Worm (Caenorhabditis elegans): Measurements from ENCODE around the gene F44E5.1.

F44E5.1 gene

DNA sequence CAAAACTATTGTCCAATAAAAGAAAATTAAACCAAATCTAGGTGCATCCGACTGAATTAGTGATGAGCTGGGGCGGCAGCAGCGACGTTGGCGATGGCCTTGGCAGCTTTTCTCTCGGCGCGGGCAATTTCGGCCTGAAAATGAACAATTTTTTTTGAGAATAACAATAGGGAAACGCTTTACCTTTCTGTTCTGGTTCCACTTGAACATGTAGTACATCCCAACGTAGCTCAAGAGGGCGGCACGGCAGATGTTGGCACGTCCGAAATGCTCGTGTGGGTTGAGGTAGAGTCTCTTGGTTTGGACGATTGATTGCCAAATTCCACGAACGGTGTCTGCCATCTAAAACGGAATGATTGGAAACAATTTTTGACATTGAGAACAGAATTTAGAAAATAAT lies at the start of gene F44E5.1:
Gene F44E5.1 (minus strand): TSS at position 342 of the 400 bp plus-strand sequence.
- TF ChIP-seq zip-2 (tag; optimal IDR thresholded peaks at IDR 0.05) = no peak
- TF ChIP-seq lin-1 (GFP tag; IDR thresholded peaks at IDR 0.05) = no peak
- TF ChIP-seq cey-2 (tag; optimal IDR thresholded peaks at IDR 0.05; ENCODE audit: borderline replicate concordance, insufficient read depth) = no peak
- TF ChIP-seq tra-1 (GFP tag; IDR thresholded peaks at IDR 0.05) = no peak
- no peak for TF ChIP-seq mxl-2 (GFP tag; conservative IDR thresholded peaks at IDR 0.05)
- peak; percentile 86 for TF ChIP-seq ama-1 (optimal IDR thresholded peaks at IDR 0.05)
- no peak for TF ChIP-seq fkh-10 (GFP tag; optimal IDR thresholded peaks at IDR 0.05)
- no peak for TF ChIP-seq lin-39 (tag; optimal IDR thresholded peaks at IDR 0.05)
- TF ChIP-seq php-3 (GFP tag; IDR thresholded peaks at IDR 0.05) = peak; percentile 62; the same call in 1 of the 2 replicates
- TF ChIP-seq lin-38 (GFP tag; IDR thresholded peaks at IDR 0.05) = peak; percentile 46
- TF ChIP-seq R02D3.7 (tag; optimal IDR thresholded peaks at IDR 0.05) = no peak
- TF ChIP-seq zfp-3 (GFP tag; conservative IDR thresholded peaks at IDR 0.05) = peak; percentile 59; the same call in 1 of the 2 replicates
- peak; percentile 9 for TF ChIP-seq mes-2 (tag; optimal IDR thresholded peaks at IDR 0.05; ENCODE audit: poor library complexity, severe bottlenecking)
- TF ChIP-seq skn-1 (tag; optimal IDR thresholded peaks at IDR 0.05) = no peak
- TF ChIP-seq hif-1 (tag; optimal IDR thresholded peaks at IDR 0.05) = no peak
- TF ChIP-seq spr-3 (GFP tag; optimal IDR thresholded peaks at IDR 0.05) = no peak
- TF ChIP-seq hmg-1.1 (GFP tag; IDR thresholded peaks at IDR 0.05) = 0 out of 2 replicates have a peak, but pooled peaks have one; percentile 11
- TF ChIP-seq rbr-2 (tag; optimal IDR thresholded peaks at IDR 0.05) = no peak

DNA sequence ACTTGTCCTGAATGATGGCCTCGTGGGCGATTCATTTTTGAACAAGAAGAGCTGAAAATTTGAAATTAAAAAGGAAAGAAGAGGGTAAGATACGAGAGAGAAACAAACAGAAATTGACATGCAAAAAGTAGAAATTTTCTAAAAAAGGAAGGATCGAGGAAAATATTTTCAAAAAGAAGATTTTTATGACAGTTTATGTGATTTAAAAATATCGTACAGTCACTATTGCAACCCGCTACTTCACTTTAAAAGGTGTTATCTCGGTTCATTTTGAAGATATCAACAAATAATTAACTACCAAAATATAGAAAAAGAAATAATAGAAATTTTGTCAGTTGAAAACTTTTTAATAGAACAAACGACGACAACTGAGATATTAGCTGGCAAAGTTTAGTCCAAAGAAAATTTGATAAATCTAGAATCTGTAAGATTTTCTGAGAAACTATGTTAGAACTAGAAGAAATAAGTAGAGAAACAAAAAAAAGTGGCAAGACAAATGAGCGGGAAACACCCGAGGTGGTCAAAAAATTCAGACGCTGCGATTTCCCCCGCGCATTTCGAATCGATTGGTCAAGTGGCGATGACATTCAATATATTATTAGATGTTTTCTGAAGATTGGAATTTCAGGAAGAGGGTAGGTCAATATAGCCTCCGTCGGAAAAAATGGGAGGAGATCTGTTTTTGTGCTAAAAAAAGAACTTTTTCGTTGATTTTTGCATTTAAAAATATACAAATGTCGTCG lies 49.4 kb upstream of the F44E5.1 start, which contains the start of gene Y6D1A.1:
Gene Y6D1A.1 (minus strand): TSS at position 51 of the 743 bp plus-strand sequence.
- TF ChIP-seq nhr-25 (tag; optimal IDR thresholded peaks at IDR 0.05; ENCODE audit: borderline replicate concordance, insufficient read depth) (no peak), unc-62 (GFP tag; optimal IDR thresholded peaks at IDR 0.05 in 1 of 2) (peak in 1 of 2 experiments; percentile 55), unc-62 (tag; optimal IDR thresholded peaks at IDR 0.05) (no peak), nhr-42 (GFP tag; IDR thresholded peaks at IDR 0.05) (no peak)

DNA sequence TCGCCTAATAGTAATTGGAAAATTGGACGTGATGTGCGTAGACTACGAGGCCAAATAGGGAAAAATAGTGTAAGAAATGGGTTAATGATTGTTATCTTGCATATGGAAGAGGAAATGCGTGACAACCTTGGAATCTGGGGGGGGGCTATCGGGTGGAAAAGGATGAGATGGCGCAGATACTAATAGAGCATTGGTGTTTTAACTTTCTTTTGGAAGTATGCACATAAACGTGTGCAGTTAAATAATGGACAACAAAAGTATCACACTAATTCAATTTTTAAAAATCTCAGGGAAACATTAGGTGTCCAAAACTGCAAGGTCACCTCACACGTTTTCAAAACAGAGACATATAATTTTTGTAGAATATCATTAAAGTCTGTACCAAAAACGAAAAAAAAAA lies 45.5 kb upstream of the F44E5.1 start, which contains the start of gene Y6D1A.2:
Gene Y6D1A.2 (minus strand): TSS at position 101 of the 400 bp plus-strand sequence.
- no peak for TF ChIP-seq rbr-2 (tag; optimal IDR thresholded peaks at IDR 0.05)
- no peak for TF ChIP-seq ztf-11 (tag; optimal IDR thresholded peaks at IDR 0.05)
- no peak for TF ChIP-seq nhr-48 (tag; optimal IDR thresholded peaks at IDR 0.05)
- no peak for TF ChIP-seq spr-1 (tag; optimal IDR thresholded peaks at IDR 0.05)
- no peak for TF ChIP-seq nhr-237 (tag; optimal IDR thresholded peaks at IDR 0.05)
- TF ChIP-seq ZK337.2 (GFP tag; IDR thresholded peaks at IDR 0.05) = no peak
- no peak for TF ChIP-seq F26F4.8 (GFP tag; conservative IDR thresholded peaks at IDR 0.05)
- no peak for TF ChIP-seq unc-39 (tag; optimal IDR thresholded peaks at IDR 0.05)
- no peak for TF ChIP-seq aha-1 (tag)
- no peak for TF ChIP-seq lin-39 (tag; optimal IDR thresholded peaks at IDR 0.05)
- no peak for TF ChIP-seq daf-16 (GFP tag; optimal IDR thresholded peaks at IDR 0.05)
- no peak for TF ChIP-seq daf-16 (tag; optimal IDR thresholded peaks at IDR 0.05)
- no peak for TF ChIP-seq ceh-44 (GFP tag; IDR thresholded peaks at IDR 0.05)

DNA sequence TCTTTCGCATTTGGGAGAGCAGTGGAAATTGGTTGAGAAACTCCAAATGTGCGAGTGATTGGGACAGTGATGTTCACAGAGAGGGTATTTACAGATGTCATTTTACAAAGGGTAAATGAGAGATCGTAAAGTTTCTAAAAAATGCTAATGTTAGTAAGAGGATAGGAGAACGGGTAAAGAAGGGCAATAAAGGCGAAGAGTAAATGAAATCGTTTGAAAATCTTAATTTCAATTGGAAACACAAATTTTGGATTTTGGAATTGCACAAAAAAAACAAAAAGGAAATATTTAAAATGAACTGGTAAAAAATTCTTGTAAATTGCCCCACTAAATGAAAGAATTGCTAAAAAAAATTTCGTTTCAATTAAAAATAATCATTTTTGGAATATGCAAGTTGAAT lies 42.1 kb upstream of the F44E5.1 start, which contains the start of gene pap-3:
Gene pap-3 (minus strand): TSS at position 101 of the 400 bp plus-strand sequence.
- no peak for TF ChIP-seq unc-130 (GFP tag; optimal IDR thresholded peaks at IDR 0.05)
- no peak for TF ChIP-seq ctbp-1 (GFP tag; IDR thresholded peaks at IDR 0.05)
- no peak for TF ChIP-seq aly-2 (tag; optimal IDR thresholded peaks at IDR 0.05)
- no peak for TF ChIP-seq saeg-2 (GFP tag; IDR thresholded peaks at IDR 0.05)
- no peak for TF ChIP-seq pqm-1 (tag; optimal IDR thresholded peaks at IDR 0.05)
- TF ChIP-seq Y105C5A.15 (GFP tag; IDR thresholded peaks at IDR 0.05) = no peak
- no peak for TF ChIP-seq daf-19 (GFP tag; conservative IDR thresholded peaks at IDR 0.05)
- no peak for TF ChIP-seq mxl-3 (GFP tag; optimal IDR thresholded peaks at IDR 0.05)
- no peak for TF ChIP-seq unc-39 (tag; optimal IDR thresholded peaks at IDR 0.05)
- no peak for TF ChIP-seq ceh-44 (GFP tag; IDR thresholded peaks at IDR 0.05)
